Fruit fly (Drosophila melanogaster) whole organism, wandering third instar larva: ENCODE measurements around the gene CG18731.

Experiments
- Abd-B ChIP-seq: fragments of >200 bp; optimal IDR thresholded peaks from 2 replicates; lab custom pipeline; 2017; ENCODE audit warnings: missing biosample characterization, missing genetic modification characterization
- CG32264 ChIP-seq: fragments of 200-800 bp; sonication (Bioruptor generic); optimal IDR thresholded peaks from 2 replicates; lab custom pipeline; 2016; ENCODE audit warnings: missing biosample characterization, missing genetic modification characterization
- CG9705 ChIP-seq: fragments of 200-800 bp; sonication (Bioruptor generic); optimal IDR thresholded peaks from 2 replicates; lab custom pipeline; 2018; ENCODE audit warnings: missing biosample characterization, mild to moderate bottlenecking, missing genetic modification characterization
- CrebA ChIP-seq: fragments of 200-800 bp; sonication (Bioruptor generic); optimal IDR thresholded peaks from 2 replicates; lab custom pipeline; 2016; ENCODE audit warnings: missing biosample characterization, mild to moderate bottlenecking, missing genetic modification characterization, borderline replicate concordance
- Dfd ChIP-seq: fragments of >200 bp; optimal IDR thresholded peaks from 2 replicates; lab custom pipeline; 2017; ENCODE audit warnings: missing biosample characterization, missing genetic modification characterization
- Dif ChIP-seq: fragments of 200-275, 200-300 bp; sonication (Bioruptor generic); optimal IDR thresholded peaks from 2 replicates; lab custom pipeline; 2018; ENCODE audit warnings: missing biosample characterization, missing genetic modification characterization; ENCODE audit not compliant: partially characterized antibody
- GATAd ChIP-seq: sonication (Bioruptor generic); optimal IDR thresholded peaks from 2 replicates; lab custom pipeline; 2016; ENCODE audit warnings: missing biosample characterization, missing genetic modification characterization
- HLH106 ChIP-seq: fragments of 200-800 bp; optimal IDR thresholded peaks from 3 replicates; lab custom pipeline; 2019; ENCODE audit warnings: missing biosample characterization, mild to moderate bottlenecking, missing genetic modification characterization, moderate library complexity
- Hnf4 ChIP-seq: fragments of 200-800 bp; sonication (Bioruptor generic); optimal IDR thresholded peaks from 2 replicates; lab custom pipeline; 2016; ENCODE audit warnings: missing biosample characterization, mild to moderate bottlenecking, missing genetic modification characterization
- Hr78 ChIP-seq: fragments of >200 bp; optimal IDR thresholded peaks from 2 replicates; lab custom pipeline; 2017; ENCODE audit warnings: missing biosample characterization, missing genetic modification characterization
- Hr83 ChIP-seq: fragments of 200-300 bp; sonication (Bioruptor generic); optimal IDR thresholded peaks from 2 replicates; lab custom pipeline; 2016; ENCODE audit warnings: missing biosample characterization, mild to moderate bottlenecking, missing genetic modification characterization, moderate library complexity; ENCODE audit not compliant: poor library complexity, severe bottlenecking
- Jra ChIP-seq: sonication (Bioruptor generic); optimal IDR thresholded peaks from 2 replicates; lab custom pipeline; 2016; ENCODE audit warnings: missing biosample characterization, missing genetic modification characterization
- Mio ChIP-seq: sonication (Bioruptor generic); optimal IDR thresholded peaks from 2 replicates; lab custom pipeline; 2016; ENCODE audit warnings: missing biosample characterization, missing genetic modification characterization
- Myc ChIP-seq: fragments of >200 bp; optimal IDR thresholded peaks from 2 replicates; lab custom pipeline; 2017
- N ChIP-seq: fragments of >200 bp; optimal IDR thresholded peaks from 2 replicates; lab custom pipeline; 2018; ENCODE audit warnings: missing biosample characterization, missing external identifiers, missing genetic modification characterization
- OdsH ChIP-seq: fragments of 200-800 bp; sonication (Bioruptor generic); optimal IDR thresholded peaks from 2 replicates; lab custom pipeline; 2016; ENCODE audit warnings: missing biosample characterization, mild to moderate bottlenecking, missing genetic modification characterization
- Rel ChIP-seq, 2 experiments: fragments of 200-800 bp; sonication (Bioruptor generic) in 1 of 2; optimal IDR thresholded peaks; 2 replicates in 1 of 2; 3 replicates in 1 of 2; lab custom pipeline; 2016 to 2019; ENCODE audit warnings: mild to moderate bottlenecking in 2 of 2, missing biosample characterization in 2 of 2, missing genetic modification characterization in 2 of 2, moderate library complexity in 1 of 2
- Sp1 ChIP-seq: fragments of 200-800 bp; sonication (Bioruptor generic); optimal IDR thresholded peaks from 3 replicates; lab custom pipeline; 2019; ENCODE audit warnings: missing biosample characterization, mild to moderate bottlenecking, missing genetic modification characterization, moderate library complexity
- Vsx2 ChIP-seq: fragments of 200-300, 225-300 bp; sonication (Bioruptor generic); optimal IDR thresholded peaks from 2 replicates; lab custom pipeline; 2018; ENCODE audit warnings: missing biosample characterization, missing genetic modification characterization; ENCODE audit not compliant: partially characterized antibody
- br ChIP-seq: fragments of 200-800 bp; sonication (Bioruptor generic); optimal IDR thresholded peaks from 2 replicates; lab custom pipeline; 2016; ENCODE audit warnings: missing biosample characterization, missing genetic modification characterization
- brk ChIP-seq: fragments of 200-800 bp; sonication (Bioruptor generic); optimal IDR thresholded peaks from 2 replicates; lab custom pipeline; 2016; ENCODE audit warnings: missing biosample characterization, mild to moderate bottlenecking, missing genetic modification characterization
- dl ChIP-seq, 2 experiments: fragments of 175-275, 200-275 bp in 1 of 2; fragments of 200-275 bp in 1 of 2; sonication (Bioruptor generic); optimal IDR thresholded peaks; lab custom pipeline; 2018; ENCODE audit warnings: mild to moderate bottlenecking in 2 of 2, missing biosample characterization in 2 of 2, missing genetic modification characterization in 2 of 2, moderate library complexity in 2 of 2; ENCODE audit not compliant: partially characterized antibody in 2 of 2, insufficient read depth in 1 of 2
- dmrt93B ChIP-seq: fragments of 200-800 bp; sonication (Bioruptor generic); optimal IDR thresholded peaks from 2 replicates; lab custom pipeline; 2018; ENCODE audit warnings: missing biosample characterization, mild to moderate bottlenecking, missing genetic modification characterization
- dsf ChIP-seq: sonication (Bioruptor generic); optimal IDR thresholded peaks from 2 replicates; lab custom pipeline; 2016; ENCODE audit warnings: missing biosample characterization, missing genetic modification characterization, borderline replicate concordance
- ey ChIP-seq: fragments of 200-800 bp; sonication (Bioruptor generic); optimal IDR thresholded peaks from 2 replicates; lab custom pipeline; 2016; ENCODE audit warnings: missing biosample characterization, missing genetic modification characterization
- foxo ChIP-seq, 2 experiments: fragments of 200-800 bp; sonication (Bioruptor generic); optimal IDR thresholded peaks; 2 replicates in 1 of 2; 3 replicates in 1 of 2; lab custom pipeline; 2016 to 2017; ENCODE audit warnings: missing biosample characterization in 2 of 2, missing genetic modification characterization in 2 of 2
- fru ChIP-seq: fragments of 200-800 bp; sonication (Bioruptor generic); optimal IDR thresholded peaks from 3 replicates; lab custom pipeline; 2016; ENCODE audit warnings: missing biosample characterization, mild to moderate bottlenecking, missing genetic modification characterization
- h ChIP-seq: fragments of 200-800 bp; sonication (Bioruptor generic); optimal IDR thresholded peaks from 3 replicates; lab custom pipeline; 2016; ENCODE audit warnings: missing biosample characterization, mild to moderate bottlenecking, missing genetic modification characterization
- jim ChIP-seq: fragments of 175-275, 200-325 bp; sonication (Bioruptor generic); optimal IDR thresholded peaks from 2 replicates; lab custom pipeline; 2016; ENCODE audit warnings: missing biosample characterization, mild to moderate bottlenecking, missing genetic modification characterization
- lola ChIP-seq: fragments of >200 bp; optimal IDR thresholded peaks from 2 replicates; lab custom pipeline; 2017; ENCODE audit warnings: missing biosample characterization, missing genetic modification characterization
- pan ChIP-seq: fragments of >200 bp; optimal IDR thresholded peaks from 2 replicates; lab custom pipeline; 2017
- psq ChIP-seq: fragments of 200-800 bp; sonication (Bioruptor generic); optimal IDR thresholded peaks from 3 replicates; lab custom pipeline; 2017; ENCODE audit warnings: missing biosample characterization, mild to moderate bottlenecking, missing genetic modification characterization, moderate library complexity
- rgr ChIP-seq: fragments of 200-800 bp; sonication (Bioruptor generic); optimal IDR thresholded peaks from 3 replicates; lab custom pipeline; 2016; ENCODE audit warnings: missing biosample characterization, mild to moderate bottlenecking, missing genetic modification characterization
- sage ChIP-seq: fragments of 200-800 bp; sonication (Bioruptor generic); optimal IDR thresholded peaks from 2 replicates; lab custom pipeline; 2016; ENCODE audit warnings: missing biosample characterization, mild to moderate bottlenecking, missing genetic modification characterization
- sv ChIP-seq: fragments of 200-800 bp; sonication (Bioruptor generic); optimal IDR thresholded peaks from 3 replicates; lab custom pipeline; 2016; ENCODE audit warnings: missing biosample characterization, missing genetic modification characterization
- tai ChIP-seq: sonication (Bioruptor generic); optimal IDR thresholded peaks from 2 replicates; lab custom pipeline; 2016; ENCODE audit warnings: missing biosample characterization, missing genetic modification characterization
- usp ChIP-seq: fragments of >200 bp; optimal IDR thresholded peaks from 2 replicates; lab custom pipeline; 2017; ENCODE audit warnings: missing biosample characterization, missing genetic modification characterization
- woc ChIP-seq: sonication (Bioruptor generic); optimal IDR thresholded peaks from 2 replicates; lab custom pipeline; 2016; ENCODE audit warnings: missing biosample characterization, mild to moderate bottlenecking, missing genetic modification characterization

The CG18731 gene

dm6 chr3R:29772795-29773331 is 48.0 kb downstream of the CG18731 start (continued):
- TF ChIP-seq lola (GFP tag; lab: Kevin White, UChicago) (no peak), psq (GFP tag; lab: Kevin White, UChicago) (peak; percentile 64), h (GFP tag; lab: Kevin White, UChicago) (peak; percentile 83)

- TF ChIP-seq sage (GFP tag; lab: Kevin White, UChicago): no peak
- TF ChIP-seq Hnf4 (GFP tag; lab: Kevin White, UChicago): peak; percentile 38
- no peak for TF ChIP-seq Hr83 (GFP tag; lab: Kevin White, UChicago)
- peak; percentile 52 for TF ChIP-seq CG32264
- TF ChIP-seq Myc (lab: Kevin White, UChicago): no peak
- TF ChIP-seq Abd-B: no peak
- no peak for TF ChIP-seq CrebA (GFP tag; lab: Kevin White, UChicago)
- TF ChIP-seq GATAd: no peak
- peak; percentile 84 for TF ChIP-seq br (GFP tag; lab: Kevin White, UChicago)
- TF ChIP-seq jim (GFP tag; lab: Kevin White, UChicago): no peak
- TF ChIP-seq fru (GFP tag; lab: Kevin White, UChicago): peak; percentile 80
- TF ChIP-seq HLH106: peak; percentile 81
- no peak for TF ChIP-seq psq (GFP tag; lab: Kevin White, UChicago)
- TF ChIP-seq Sp1 (GFP tag; lab: Kevin White, UChicago): peak; percentile 77
- peak; percentile 58 for TF ChIP-seq CG9705 (GFP tag; lab: Kevin White, UChicago)
- peak; percentile 43 for TF ChIP-seq tai (GFP tag; lab: Kevin White, UChicago)
- no peak for TF ChIP-seq Dfd (GFP tag; lab: Kevin White, UChicago)
- peak; percentile 90 for TF ChIP-seq ey
- peak; percentile 69 for TF ChIP-seq h (GFP tag; lab: Kevin White, UChicago)
- TF ChIP-seq Vsx2 (GFP tag; lab: Kevin White, UChicago): no peak
- TF ChIP-seq foxo (GFP tag; optimal IDR thresholded peaks at IDR 0.05; lab: Kevin White, UChicago): peak; percentile 51 to 85
- TF ChIP-seq usp: no peak
- TF ChIP-seq Dif (GFP tag; lab: Kevin White, UChicago): no peak
- no peak for TF ChIP-seq Hr78 (GFP tag; lab: Kevin White, UChicago)
- TF ChIP-seq brk (GFP tag; lab: Kevin White, UChicago): no peak
- no peak for TF ChIP-seq Rel (GFP tag; optimal IDR thresholded peaks at IDR 0.05; lab: Kevin White, UChicago)
- peak; percentile 90 for TF ChIP-seq Rel (tag; optimal IDR thresholded peaks at IDR 0.05; lab: Kevin White, UChicago)
- TF ChIP-seq lola (GFP tag; lab: Kevin White, UChicago): no peak
- TF ChIP-seq woc (GFP tag; lab: Kevin White, UChicago): peak; percentile 79
- peak; percentile 75 for TF ChIP-seq sv (GFP tag; lab: Kevin White, UChicago)
- TF ChIP-seq N: no peak
- peak; percentile 61 for TF ChIP-seq dmrt93B
- no peak for TF ChIP-seq Jra
- TF ChIP-seq Mio: peak; percentile 46
- TF ChIP-seq dl (GFP tag; optimal IDR thresholded peaks at IDR 0.05; lab: Kevin White, UChicago; ENCODE audit: insufficient read depth in 1 of 2, partially characterized antibody in 2 of 2): no peak
- peak; percentile 78 for TF ChIP-seq rgr (GFP tag; lab: Kevin White, UChicago)
- no peak for TF ChIP-seq dsf
- TF ChIP-seq pan (lab: Kevin White, UChicago): no peak
- peak; percentile 77 for TF ChIP-seq OdsH
Measured at dm6 chr3R:29773833-29774324, 49.1 kb downstream of the CG18731 start.
